Worm (Caenorhabditis elegans) whole organism, mixed stage, embryonic: ENCODE results near the gene F49H6.8.

Experiments
- ces-1 ChIP-seq: fragments of 150-350 bp; optimal IDR thresholded peaks from 2 replicates; lab custom pipeline; 2014; ENCODE audit warnings: missing biosample characterization, missing genetic modification reagents, missing genetic modification characterization
- sptf-1 ChIP-seq: sonication (generic microtip); optimal IDR thresholded peaks from 2 replicates; lab custom pipeline; 2017; ENCODE audit warnings: mild to moderate bottlenecking, missing genetic modification characterization, moderate library complexity, missing compliant biosample characterization
- unc-39 ChIP-seq: fragments of 150-350 bp; optimal IDR thresholded peaks from 2 replicates; lab custom pipeline; 2014; ENCODE audit warnings: missing biosample characterization, missing genetic modification characterization

DNA sequence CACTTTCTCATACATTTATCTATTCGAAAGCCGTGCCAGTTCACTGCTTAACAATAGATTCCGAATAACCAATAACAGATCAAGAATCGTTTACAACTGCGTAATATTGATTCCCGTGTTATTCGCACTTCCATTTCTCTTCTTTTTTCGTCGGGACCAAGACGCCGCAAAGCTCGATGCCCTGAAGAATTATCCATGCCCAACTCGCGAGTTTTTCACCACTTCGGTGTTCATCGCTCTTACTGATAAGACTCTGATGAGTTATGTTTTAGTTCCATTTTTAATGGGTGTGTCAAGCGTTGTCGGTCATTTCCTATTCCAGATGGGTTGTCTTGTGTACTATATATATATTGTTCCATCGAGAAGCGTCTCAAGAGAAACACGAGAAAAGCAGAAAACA lies 49.1 kb downstream of the F49H6.8 start:
- TF ChIP-seq sptf-1, result no peak
- TF ChIP-seq ces-1 (GFP tag; lab: Kevin White, UChicago), result no peak
- TF ChIP-seq unc-39 (tag; lab: Kevin White, UChicago), result no peak
